Fruit fly (Drosophila melanogaster) whole organism, embryonic: ENCODE results near the gene CG32483.
A peak's percentile ranks its signal among the peaks of the same experiment; 100 is the strongest.

Experiments
- Aef1 ChIP-seq: fragments of 200-800 bp; sonication (Bioruptor generic); IDR thresholded peaks from 3 replicates; pipeline ENCODE4 v1.3.6; 2022; ENCODE audit warnings: missing biosample characterization, missing genetic modification characterization
- CG10274 ChIP-seq: fragments of 200-800 bp; sonication (Bioruptor generic); optimal IDR thresholded peaks from 3 replicates; lab custom pipeline; 2017; ENCODE audit warnings: missing biosample characterization, mild to moderate bottlenecking, missing genetic modification characterization
- CG10462 ChIP-seq: fragments of 200-800 bp; sonication (Bioruptor generic); optimal IDR thresholded peaks from 2 replicates; lab custom pipeline; 2016; ENCODE audit warnings: missing biosample characterization, missing genetic modification characterization
- CG10565 ChIP-seq: fragments of 200-800 bp; sonication (Bioruptor generic); optimal IDR thresholded peaks from 3 replicates; lab custom pipeline; 2016; ENCODE audit warnings: missing biosample characterization, mild to moderate bottlenecking, missing genetic modification characterization
- CG11093 ChIP-seq: fragments of 200-800 bp; sonication (Bioruptor generic); IDR thresholded peaks from 3 replicates; pipeline ENCODE4 v1.3.6; 2022; ENCODE audit warnings: missing biosample characterization, missing genetic modification characterization
- CG11696 ChIP-seq: fragments of 200-800 bp; sonication (Bioruptor generic); IDR thresholded peaks from 2 replicates; pipeline ENCODE4 v1.3.6; 2022; ENCODE audit warnings: missing biosample characterization, missing genetic modification characterization
- CG13775 ChIP-seq: fragments of 200-800 bp; sonication (Bioruptor generic); optimal IDR thresholded peaks from 3 replicates; lab custom pipeline; 2017; ENCODE audit warnings: missing biosample characterization, mild to moderate bottlenecking, missing genetic modification characterization
- CG14965 ChIP-seq: fragments of 200-800 bp; sonication (Bioruptor generic); optimal IDR thresholded peaks from 2 replicates; lab custom pipeline; 2016; ENCODE audit warnings: missing biosample characterization, missing genetic modification characterization, borderline replicate concordance
- CG15479 ChIP-seq: fragments of 200-800 bp; sonication (Bioruptor generic); optimal IDR thresholded peaks from 3 replicates; lab custom pipeline; 2019; ENCODE audit warnings: missing biosample characterization, mild to moderate bottlenecking, missing genetic modification characterization, moderate library complexity
- CG15514 ChIP-seq: fragments of 200-800 bp; sonication (Bioruptor generic); optimal IDR thresholded peaks from 3 replicates; lab custom pipeline; 2017; ENCODE audit warnings: missing biosample characterization, missing genetic modification characterization, mild to moderate bottlenecking, moderate library complexity, missing genetic modification reagents
- CG16813 ChIP-seq: fragments of 200-800 bp; sonication (Bioruptor generic); IDR thresholded peaks from 3 replicates; pipeline ENCODE4 v1.3.6; 2022; ENCODE audit warnings: missing biosample characterization, missing genetic modification characterization; ENCODE audit not compliant: partially characterized antibody
- CG17912 ChIP-seq: fragments of 200-800 bp; sonication (Bioruptor generic); optimal IDR thresholded peaks from 2 replicates; lab custom pipeline; 2018; ENCODE audit warnings: missing biosample characterization, mild to moderate bottlenecking, missing genetic modification characterization
- CG18476 ChIP-seq: fragments of 200-800 bp; sonication (Bioruptor generic); optimal IDR thresholded peaks from 2 replicates; lab custom pipeline; 2016; ENCODE audit warnings: missing biosample characterization, mild to moderate bottlenecking, missing genetic modification characterization
- CG2129 ChIP-seq: fragments of 200-800 bp; sonication (Bioruptor generic); IDR thresholded peaks from 2 replicates; pipeline ENCODE4 v1.3.6; 2022; ENCODE audit warnings: missing biosample characterization, missing genetic modification characterization; ENCODE audit not compliant: partially characterized antibody
- CG31365 ChIP-seq: fragments of 200-800 bp; sonication (Bioruptor generic); optimal IDR thresholded peaks from 2 replicates; lab custom pipeline; 2018; ENCODE audit warnings: missing biosample characterization, mild to moderate bottlenecking, missing genetic modification characterization
- CG31441 ChIP-seq: fragments of 200-800 bp; sonication (Bioruptor generic); IDR thresholded peaks from 2 replicates; pipeline ENCODE4 v1.3.6; 2022; ENCODE audit warnings: missing biosample characterization, missing genetic modification characterization
- CG32532 ChIP-seq: fragments of 200-800 bp; sonication (Bioruptor generic); IDR thresholded peaks from 2 replicates; pipeline ENCODE4 v1.3.6; 2022; ENCODE audit warnings: missing biosample characterization, missing genetic modification characterization
- CG4424 ChIP-seq: fragments of 200-800 bp; sonication (Bioruptor generic); optimal IDR thresholded peaks from 3 replicates; lab custom pipeline; 2016; ENCODE audit warnings: missing biosample characterization, missing genetic modification characterization
- CG5180 ChIP-seq: fragments of 200-800 bp; sonication (Bioruptor generic); optimal IDR thresholded peaks from 3 replicates; lab custom pipeline; 2017; ENCODE audit warnings: missing biosample characterization, missing genetic modification characterization, mild to moderate bottlenecking, moderate library complexity, missing genetic modification reagents
- CG6654 ChIP-seq: fragments of 200-800 bp; sonication (Bioruptor generic); optimal IDR thresholded peaks from 2 replicates; lab custom pipeline; 2017; ENCODE audit warnings: missing biosample characterization, mild to moderate bottlenecking, missing genetic modification characterization
- CG9817 ChIP-seq: fragments of 200-800 bp; sonication (Bioruptor generic); optimal IDR thresholded peaks from 2 replicates; lab custom pipeline; 2018; ENCODE audit warnings: missing biosample characterization, mild to moderate bottlenecking, missing genetic modification characterization, moderate library complexity
- D19B ChIP-seq: fragments of 200-800 bp; sonication (Bioruptor generic); optimal IDR thresholded peaks from 2 replicates; lab custom pipeline; 2017; ENCODE audit warnings: missing biosample characterization, mild to moderate bottlenecking, missing genetic modification characterization
- Dad ChIP-seq: fragments of 200-800 bp; sonication (Bioruptor generic); optimal IDR thresholded peaks from 3 replicates; lab custom pipeline; 2016; ENCODE audit warnings: missing biosample characterization, missing genetic modification characterization
- H2.0 ChIP-seq: fragments of 200-800 bp; sonication (Bioruptor generic); IDR thresholded peaks from 2 replicates; pipeline ENCODE4 v1.3.6; 2022; ENCODE audit warnings: missing biosample characterization, missing genetic modification characterization
- NC2α ChIP-seq: fragments of 200-800 bp; sonication (Bioruptor generic); optimal IDR thresholded peaks from 2 replicates; lab custom pipeline; 2016; ENCODE audit warnings: missing biosample characterization, missing genetic modification characterization
- NK7.1 ChIP-seq: fragments of 200-800 bp; sonication (Bioruptor generic); optimal IDR thresholded peaks from 3 replicates; lab custom pipeline; 2016; ENCODE audit warnings: missing biosample characterization, missing genetic modification characterization
- Oaz ChIP-seq: fragments of 200-800 bp; sonication (Bioruptor generic); IDR thresholded peaks from 2 replicates; pipeline ENCODE4 v1.3.6; 2022; ENCODE audit warnings: missing biosample characterization, missing genetic modification characterization
- Ravus ChIP-seq: fragments of 200-800 bp; sonication (Bioruptor generic); IDR thresholded peaks from 2 replicates; pipeline ENCODE4 v1.3.6; 2022; ENCODE audit warnings: missing biosample characterization, missing genetic modification characterization
- aop ChIP-seq: fragments of 200-800 bp; sonication (Bioruptor generic); IDR thresholded peaks from 2 replicates; pipeline ENCODE4 v1.3.6; 2022; ENCODE audit warnings: missing biosample characterization, missing genetic modification characterization
- az2 ChIP-seq: fragments of 200-800 bp; sonication (Bioruptor generic); optimal IDR thresholded peaks from 3 replicates; lab custom pipeline; 2016; ENCODE audit warnings: missing biosample characterization, missing genetic modification characterization
- bcd ChIP-seq: fragments of 200-800 bp; sonication (Bioruptor generic); optimal IDR thresholded peaks from 2 replicates; lab custom pipeline; 2017; ENCODE audit warnings: missing biosample characterization, mild to moderate bottlenecking, missing genetic modification characterization
- caup ChIP-seq: fragments of 200-800 bp; sonication (Bioruptor generic); optimal IDR thresholded peaks from 3 replicates; lab custom pipeline; 2017; ENCODE audit warnings: missing biosample characterization, mild to moderate bottlenecking, missing genetic modification characterization, moderate library complexity; ENCODE audit not compliant: severe bottlenecking
- chinmo ChIP-seq: fragments of 200-800 bp; sonication (Bioruptor generic); IDR thresholded peaks from 4 replicates; pipeline ENCODE4 v1.3.6; 2022; ENCODE audit warnings: missing biosample characterization, missing genetic modification characterization; ENCODE audit not compliant: partially characterized antibody
- chm ChIP-seq: fragments of 200-800 bp; sonication (Bioruptor generic); IDR thresholded peaks from 2 replicates; pipeline ENCODE4 v1.3.6; 2022; ENCODE audit warnings: missing biosample characterization, missing genetic modification characterization
- croc ChIP-seq: fragments of 200-800 bp; sonication (Bioruptor generic); conservative IDR thresholded peaks from 3 replicates; pipeline ENCODE4 v1.3.6; 2022; ENCODE audit warnings: missing biosample characterization, missing genetic modification characterization
- crp ChIP-seq, 2 experiments: fragments of 200-800 bp; sonication (Bioruptor generic); optimal IDR thresholded peaks; 2 replicates in 1 of 2; 3 replicates in 1 of 2; lab custom pipeline; 2017; ENCODE audit warnings: missing biosample characterization in 2 of 2, missing genetic modification characterization in 2 of 2, mild to moderate bottlenecking in 1 of 2, moderate library complexity in 1 of 2
- dimm ChIP-seq: fragments of 200-800 bp; sonication (Bioruptor generic); IDR thresholded peaks from 2 replicates; pipeline ENCODE4 v1.3.6; 2022; ENCODE audit warnings: missing biosample characterization, missing genetic modification characterization
- dmrt99B ChIP-seq: fragments of 200-800 bp; sonication (Bioruptor generic); optimal IDR thresholded peaks from 2 replicates; lab custom pipeline; 2018; ENCODE audit warnings: missing biosample characterization, mild to moderate bottlenecking, missing genetic modification characterization, moderate library complexity
- fd3F ChIP-seq: fragments of 200-800 bp; sonication (Bioruptor generic); optimal IDR thresholded peaks from 2 replicates; lab custom pipeline; 2018; ENCODE audit warnings: missing biosample characterization, mild to moderate bottlenecking, missing genetic modification characterization, moderate library complexity
- her ChIP-seq: fragments of 200-800 bp; sonication (Bioruptor generic); optimal IDR thresholded peaks from 2 replicates; lab custom pipeline; 2016; ENCODE audit warnings: missing biosample characterization, missing genetic modification characterization
- hkb ChIP-seq, 2 experiments: fragments of 200-800 bp in 1 of 2; fragments of >200 bp in 1 of 2; sonication (Bioruptor generic) in 1 of 2; IDR thresholded peaks in 1 of 2; optimal IDR thresholded peaks in 1 of 2; 2 replicates each; pipeline versions ENCODE4 v1.3.6 to Lab custom; 2017 to 2022; ENCODE audit warnings: missing biosample characterization in 1 of 2, missing genetic modification characterization in 1 of 2
- lilli ChIP-seq: fragments of 200-800 bp; sonication (Bioruptor generic); optimal IDR thresholded peaks from 3 replicates; lab custom pipeline; 2016; ENCODE audit warnings: missing biosample characterization, missing genetic modification characterization
- nau ChIP-seq: fragments of 200-800 bp; sonication (Bioruptor generic); optimal IDR thresholded peaks from 3 replicates; lab custom pipeline; 2017; ENCODE audit warnings: missing biosample characterization, mild to moderate bottlenecking, missing genetic modification characterization, missing genetic modification reagents
- shn ChIP-seq: fragments of 200-800 bp; sonication (Bioruptor generic); optimal IDR thresholded peaks from 3 replicates; lab custom pipeline; 2016; ENCODE audit warnings: missing biosample characterization, missing genetic modification characterization
- sima ChIP-seq: fragments of 200-800 bp; sonication (Bioruptor generic); optimal IDR thresholded peaks from 2 replicates; lab custom pipeline; 2016; ENCODE audit warnings: missing biosample characterization, missing genetic modification characterization
- slp2 ChIP-seq: fragments of 200-800 bp; sonication (Bioruptor generic); optimal IDR thresholded peaks from 2 replicates; lab custom pipeline; 2016; ENCODE audit warnings: missing biosample characterization, missing genetic modification characterization
- tll ChIP-seq, 2 experiments: fragments of 200-800 bp in 1 of 2; fragments of >200 bp in 1 of 2; sonication (Bioruptor generic) in 1 of 2; optimal IDR thresholded peaks; 2 replicates each; lab custom pipeline; 2017 to 2019; ENCODE audit warnings: missing biosample characterization in 2 of 2, missing genetic modification characterization in 2 of 2, mild to moderate bottlenecking in 1 of 2, moderate library complexity in 1 of 2
- tup ChIP-seq: fragments of 200-800 bp; sonication (Bioruptor generic); optimal IDR thresholded peaks from 2 replicates; lab custom pipeline; 2016; ENCODE audit warnings: missing biosample characterization, mild to moderate bottlenecking, missing genetic modification characterization, moderate library complexity
- zen2 ChIP-seq: fragments of 200-800 bp; sonication (Bioruptor generic); IDR thresholded peaks from 3 replicates; pipeline ENCODE4 v1.3.6; 2022; ENCODE audit warnings: missing biosample characterization, missing genetic modification characterization; ENCODE audit not compliant: partially characterized antibody

CG32483 gene

DNA sequence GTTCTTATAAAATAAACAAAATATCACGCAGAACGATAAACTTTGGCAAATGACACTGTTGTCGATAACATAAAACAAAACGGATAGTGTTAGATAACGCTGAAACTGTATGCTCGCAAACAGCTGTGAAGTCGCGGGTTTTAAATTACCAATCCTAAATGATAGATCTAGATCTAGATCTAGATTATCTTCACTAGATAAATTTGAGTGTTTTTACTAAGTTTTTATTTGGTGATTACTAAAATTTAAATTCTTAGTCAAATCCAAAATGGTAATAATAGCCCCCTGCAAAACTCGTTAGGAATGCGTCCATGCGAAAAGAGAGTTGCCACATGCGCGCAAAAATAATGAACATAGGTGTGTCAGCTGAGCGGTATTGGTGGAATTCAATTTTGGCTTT is 35.9 kb downstream of the CG32483 start, which contains the start of the genes MED30 and Rev1 (continued):
- TF ChIP-seq chm (GFP tag; lab: Robert Waterston, UW) (peak; percentile 85), NC2α (GFP tag; lab: Kevin White, UChicago) (peak; percentile 90), zen2 (no peak; the same call in 2 of the 3 replicates), CG17912 (GFP tag; lab: Kevin White, UChicago) (peak; percentile 63), CG11696 (GFP tag; lab: Robert Waterston, UW) (peak; percentile 74), caup (peak; percentile 93), NK7.1 (GFP tag; lab: Kevin White, UChicago) (peak; percentile 92), az2 (GFP tag; lab: Kevin White, UChicago) (peak; percentile 94), bcd (GFP tag; lab: Kevin White, UChicago) (peak; percentile 92), CG4424 (GFP tag; lab: Kevin White, UChicago) (peak; percentile 91), hkb (optimal IDR thresholded peaks at IDR 0.05; lab: Kevin White, UChicago) (peak; percentile 16), hkb (GFP tag; IDR thresholded peaks at IDR 0.05; lab: Robert Waterston, UW) (peak; percentile 91), CG10462 (GFP tag; lab: Kevin White, UChicago) (peak; percentile 91), Oaz (peak; percentile 58), her (GFP tag; lab: Kevin White, UChicago) (peak; percentile 95), dmrt99B (tag; lab: Kevin White, UChicago) (peak; percentile 90), tup (peak; percentile 93), tll (GFP tag; optimal IDR thresholded peaks at IDR 0.05; lab: Kevin White, UChicago) (peak in 1 of 2 experiments; percentile 49), CG13775 (GFP tag; lab: Kevin White, UChicago) (peak; percentile 89), CG15514 (GFP tag; lab: Kevin White, UChicago) (peak; percentile 90), CG31365 (tag; lab: Kevin White, UChicago) (peak; percentile 68), CG31441 (peak; percentile 93), CG9817 (tag; lab: Kevin White, UChicago) (peak; percentile 94), D19B (peak; percentile 78), Ravus (GFP tag; lab: Robert Waterston, UW) (peak; percentile 57), CG5180 (GFP tag; lab: Kevin White, UChicago) (peak; percentile 68), CG2129 (GFP tag; lab: Robert Waterston, UW) (no peak), slp2 (GFP tag; lab: Kevin White, UChicago) (peak; percentile 95), nau (GFP tag; lab: Kevin White, UChicago) (no peak), croc (GFP tag; lab: Robert Waterston, UW) (peak; percentile 66), dimm (GFP tag; lab: Robert Waterston, UW) (peak; percentile 68; the same call in 1 of the 2 replicates), CG16813 (GFP tag; lab: Robert Waterston, UW) (peak; percentile 56; the same call in 2 of the 3 replicates), aop (GFP tag; lab: Robert Waterston, UW) (peak; percentile 79), CG6654 (GFP tag; lab: Kevin White, UChicago) (peak; percentile 52), crp (GFP tag; optimal IDR thresholded peaks at IDR 0.05; lab: Kevin White, UChicago) (peak; percentile 93 to 97), Dad (GFP tag; lab: Kevin White, UChicago) (peak; percentile 95), H2.0 (GFP tag; lab: Robert Waterston, UW) (peak; percentile 89), fd3F (GFP tag; lab: Kevin White, UChicago) (peak; percentile 92), CG14965 (peak; percentile 35), lilli (GFP tag; lab: Kevin White, UChicago) (peak; percentile 98), shn (peak; percentile 97), CG10565 (GFP tag; lab: Kevin White, UChicago) (peak; percentile 54), CG15479 (peak; percentile 7), CG18476 (GFP tag; lab: Kevin White, UChicago) (peak; percentile 91), CG32532 (GFP tag; lab: Robert Waterston, UW) (peak; percentile 95), chinmo (0 out of 4 replicates have a peak, but pooled peaks have one; percentile 53), CG10274 (GFP tag; lab: Kevin White, UChicago) (peak; percentile 59), sima (GFP tag; lab: Kevin White, UChicago) (peak; percentile 71), CG11093 (peak; percentile 79), Aef1 (peak; percentile 87)
